Worm (Caenorhabditis elegans) whole organism, L3 larva: Measurements from ENCODE around the gene srh-47.
A peak's percentile ranks its signal among the peaks of the same experiment; 100 is the strongest.

Source experiments
- ZK546.5 ChIP-seq: sonication (generic microtip); optimal IDR thresholded peaks from 2 replicates; lab custom pipeline; 2017; ENCODE audit warnings: missing biosample characterization, missing genetic modification characterization
- ama-1 ChIP-seq: fragments of 150-350 bp; optimal IDR thresholded peaks from 2 replicates; lab custom pipeline; 2018
- ceh-16 ChIP-seq: sonication (generic microtip); optimal IDR thresholded peaks from 2 replicates; lab custom pipeline; 2017; ENCODE audit warnings: missing biosample characterization, missing genetic modification characterization
- ceh-28 ChIP-seq: fragments of 150-350 bp; optimal IDR thresholded peaks from 2 replicates; lab custom pipeline; 2014; ENCODE audit warnings: missing biosample characterization, missing genetic modification reagents, missing genetic modification characterization
- ceh-9 ChIP-seq: sonication (generic microtip); optimal IDR thresholded peaks from 2 replicates; lab custom pipeline; 2018; ENCODE audit warnings: missing biosample characterization, missing genetic modification characterization
- daf-12 ChIP-seq: fragments of 150-350 bp; optimal IDR thresholded peaks from 2 replicates; lab custom pipeline; 2014; ENCODE audit warnings: missing biosample characterization, missing genetic modification reagents, missing genetic modification characterization
- egl-5 ChIP-seq: fragments of 150-350 bp; optimal IDR thresholded peaks from 2 replicates; lab custom pipeline; 2017; ENCODE audit warnings: missing biosample characterization, missing genetic modification reagents, missing genetic modification characterization, inconsistent platforms
- elt-1 ChIP-seq: fragments of 150-350 bp; optimal IDR thresholded peaks from 2 replicates; lab custom pipeline; 2014; ENCODE audit warnings: missing biosample characterization, missing genetic modification characterization
- elt-2 ChIP-seq: sonication (generic microtip); optimal IDR thresholded peaks from 2 replicates; lab custom pipeline; 2016; ENCODE audit warnings: missing genetic modification reagents, mild to moderate bottlenecking, missing genetic modification characterization, missing compliant biosample characterization
- eor-1 ChIP-seq, 2 experiments: fragments of 150-350 bp; optimal IDR thresholded peaks; 2 replicates each; lab custom pipeline; 2014 to 2018; ENCODE audit warnings: missing biosample characterization in 2 of 2, missing genetic modification characterization in 2 of 2
- fkh-10 ChIP-seq: sonication (generic microtip); optimal IDR thresholded peaks from 2 replicates; lab custom pipeline; 2017; ENCODE audit warnings: missing biosample characterization, missing genetic modification reagents, missing genetic modification characterization
- fos-1 ChIP-seq: fragments of 150-350 bp; optimal IDR thresholded peaks from 2 replicates; lab custom pipeline; 2014; ENCODE audit warnings: missing biosample characterization, missing genetic modification characterization
- hmg-11 ChIP-seq: sonication (generic microtip); optimal IDR thresholded peaks from 2 replicates; lab custom pipeline; 2016; ENCODE audit warnings: missing genetic modification characterization, missing compliant biosample characterization
- jun-1 ChIP-seq: fragments of 150-350 bp; optimal IDR thresholded peaks from 2 replicates; lab custom pipeline; 2014; ENCODE audit warnings: missing biosample characterization, missing genetic modification reagents, missing genetic modification characterization
- lin-39 ChIP-seq: fragments of 150-350 bp; optimal IDR thresholded peaks from 2 replicates; lab custom pipeline; 2018; ENCODE audit warnings: missing biosample characterization, missing genetic modification reagents, missing genetic modification characterization
- lsy-12 ChIP-seq: sonication (generic microtip); optimal IDR thresholded peaks from 2 replicates; lab custom pipeline; 2016; ENCODE audit warnings: mild to moderate bottlenecking, missing genetic modification characterization, missing compliant biosample characterization
- mml-1 ChIP-seq: fragments of 150-350 bp; sonication (generic microtip); optimal IDR thresholded peaks from 3 replicates; lab custom pipeline; 2014; ENCODE audit warnings: missing biosample characterization, missing genetic modification characterization
- nhr-12 ChIP-seq: fragments of 150-350 bp; optimal IDR thresholded peaks from 2 replicates; lab custom pipeline; 2014; ENCODE audit warnings: missing biosample characterization, missing genetic modification characterization
- nhr-23 ChIP-seq: fragments of 150-350 bp; optimal IDR thresholded peaks from 2 replicates; lab custom pipeline; 2014; ENCODE audit warnings: missing biosample characterization, missing genetic modification reagents, missing genetic modification characterization
- nhr-25 ChIP-seq: sonication (generic microtip); optimal IDR thresholded peaks from 2 replicates; lab custom pipeline; 2017; ENCODE audit warnings: missing biosample characterization, missing genetic modification characterization
- nhr-43 ChIP-seq: sonication (generic microtip); optimal IDR thresholded peaks from 2 replicates; lab custom pipeline; 2016; ENCODE audit warnings: mild to moderate bottlenecking, missing genetic modification characterization, missing compliant biosample characterization; ENCODE audit not compliant: poor library complexity, severe bottlenecking
- nhr-67 ChIP-seq: fragments of 150-350 bp; optimal IDR thresholded peaks from 2 replicates; lab custom pipeline; 2014; ENCODE audit warnings: missing biosample characterization, missing genetic modification characterization
- nhr-76 ChIP-seq: fragments of 150-350 bp; sonication (generic microtip); optimal IDR thresholded peaks from 5 replicates; lab custom pipeline; 2014; ENCODE audit warnings: missing biosample characterization, missing genetic modification characterization
- pha-4 ChIP-seq: fragments of 150-350 bp; optimal IDR thresholded peaks from 2 replicates; lab custom pipeline; 2014; ENCODE audit warnings: missing biosample characterization, missing genetic modification reagents, missing genetic modification characterization
- pqm-1 ChIP-seq: fragments of 150-350 bp; optimal IDR thresholded peaks from 2 replicates; lab custom pipeline; 2017; ENCODE audit warnings: missing biosample characterization, missing genetic modification characterization, inconsistent platforms
- sea-2 ChIP-seq: fragments of 150-350 bp; sonication (generic microtip); optimal IDR thresholded peaks from 4 replicates; lab custom pipeline; 2014; ENCODE audit warnings: missing biosample characterization, missing genetic modification reagents, missing genetic modification characterization
- skn-1 ChIP-seq: fragments of 150-350 bp; optimal IDR thresholded peaks from 2 replicates; lab custom pipeline; 2014; ENCODE audit warnings: missing biosample characterization, missing genetic modification characterization
- snpc-4 ChIP-seq: fragments of 150-350 bp; optimal IDR thresholded peaks from 2 replicates; lab custom pipeline; 2014; ENCODE audit warnings: missing biosample characterization, missing genetic modification characterization
- tbx-2 ChIP-seq: sonication (generic microtip); optimal IDR thresholded peaks from 2 replicates; lab custom pipeline; 2016; ENCODE audit warnings: mild to moderate bottlenecking, missing genetic modification characterization, missing compliant biosample characterization
- unc-39 ChIP-seq: sonication (generic microtip); optimal IDR thresholded peaks from 4 replicates; lab custom pipeline; 2017; ENCODE audit warnings: missing biosample characterization, missing genetic modification characterization
- unc-62 ChIP-seq: fragments of 150-350 bp; sonication (generic microtip); optimal IDR thresholded peaks from 4 replicates; lab custom pipeline; 2014; ENCODE audit warnings: missing biosample characterization, missing genetic modification reagents, missing genetic modification characterization
- zag-1 ChIP-seq: fragments of 150-350 bp; optimal IDR thresholded peaks from 2 replicates; lab custom pipeline; 2014; ENCODE audit warnings: missing biosample characterization, missing genetic modification characterization
- ztf-4 ChIP-seq: fragments of 150-350 bp; optimal IDR thresholded peaks from 2 replicates; lab custom pipeline; 2014; ENCODE audit warnings: missing biosample characterization, missing genetic modification characterization

Gene srh-47

DNA sequence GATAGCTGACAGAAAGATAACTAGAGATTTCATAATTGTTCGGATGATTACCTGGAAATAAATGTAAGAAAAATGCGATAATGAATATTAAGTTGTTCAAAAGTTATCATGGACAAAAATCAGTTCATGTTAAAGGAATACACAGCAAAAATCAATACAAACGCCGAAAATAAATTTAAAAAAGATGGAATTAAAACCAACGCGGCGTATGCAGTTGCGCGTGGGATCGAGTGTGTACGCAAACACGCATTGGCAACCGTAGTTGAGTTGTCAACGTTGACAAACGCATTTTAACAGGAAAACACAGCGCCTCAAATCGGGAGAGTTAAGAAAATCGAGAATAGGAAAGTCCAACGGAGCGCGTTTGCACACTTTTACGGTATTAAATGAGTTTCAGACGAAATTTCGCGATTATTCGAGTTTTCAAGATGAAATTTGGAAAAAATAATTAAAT is 26.5 kb upstream of the srh-47 start, which contains the start of gene tmed-10 (continued):
- TF ChIP-seq tbx-2 (tag; lab: Kevin White, UChicago): no peak
- no peak for TF ChIP-seq ceh-28 (tag; lab: Kevin White, UChicago)
- no peak for TF ChIP-seq mml-1 (tag; lab: Kevin White, UChicago)
- TF ChIP-seq jun-1 (tag; lab: Kevin White, UChicago): no peak
- TF ChIP-seq fos-1 (tag; lab: Kevin White, UChicago): no peak
- no peak for TF ChIP-seq lsy-12 (tag; lab: Kevin White, UChicago)
- TF ChIP-seq daf-12 (tag; lab: Kevin White, UChicago): no peak
- peak; percentile 69 for TF ChIP-seq snpc-4
- TF ChIP-seq sea-2 (GFP tag; lab: Kevin White, UChicago): no peak
- peak; percentile 3 for TF ChIP-seq egl-5 (tag; lab: Kevin White, UChicago)
- TF ChIP-seq lin-39 (tag; lab: Kevin White, UChicago): peak; percentile 64
- no peak for TF ChIP-seq fkh-10
- no peak for TF ChIP-seq nhr-43

DNA sequence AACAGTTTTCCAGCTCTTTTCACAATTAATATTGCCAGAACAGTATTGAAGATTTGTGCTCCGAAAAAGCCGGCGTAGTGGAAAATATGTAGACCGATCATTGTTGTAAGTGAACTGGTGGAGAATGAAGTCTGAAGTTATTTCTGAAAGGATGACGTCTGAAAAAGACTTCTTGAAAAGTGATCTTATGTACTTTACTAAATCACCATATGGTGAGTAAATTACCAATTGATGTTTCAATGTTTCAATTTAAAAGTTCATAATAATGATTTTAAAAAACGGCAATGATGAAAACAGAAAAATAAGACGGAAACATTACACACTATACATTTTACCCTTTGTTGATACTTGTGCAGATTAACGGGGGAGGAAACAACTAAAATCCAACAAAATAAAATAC is 23.3 kb upstream of the srh-47 start, which contains the start of gene str-141:
Gene str-141 (minus strand): TSS at position 101 of the 400 bp plus-strand sequence.
- TF ChIP-seq elt-1 (tag; lab: Kevin White, UChicago) (no peak), daf-12 (tag; lab: Kevin White, UChicago) (no peak), nhr-25 (tag; lab: Kevin White, UChicago) (no peak), jun-1 (tag; lab: Kevin White, UChicago) (no peak), hmg-11 (tag; lab: Kevin White, UChicago) (no peak), sea-2 (GFP tag; lab: Kevin White, UChicago) (no peak), ceh-28 (tag; lab: Kevin White, UChicago) (no peak), ama-1 (no peak), fkh-10 (no peak), ztf-4 (tag; lab: Kevin White, UChicago) (no peak), nhr-23 (tag; lab: Kevin White, UChicago) (no peak), nhr-67 (tag; lab: Kevin White, UChicago) (no peak), nhr-43 (no peak), ceh-16 (no peak), nhr-12 (no peak), fos-1 (tag; lab: Kevin White, UChicago) (no peak), mml-1 (tag; lab: Kevin White, UChicago) (no peak), unc-62 (GFP tag; lab: Kevin White, UChicago) (no peak), skn-1 (tag; lab: Kevin White, UChicago) (no peak), pha-4 (tag; lab: Kevin White, UChicago) (no peak)

DNA sequence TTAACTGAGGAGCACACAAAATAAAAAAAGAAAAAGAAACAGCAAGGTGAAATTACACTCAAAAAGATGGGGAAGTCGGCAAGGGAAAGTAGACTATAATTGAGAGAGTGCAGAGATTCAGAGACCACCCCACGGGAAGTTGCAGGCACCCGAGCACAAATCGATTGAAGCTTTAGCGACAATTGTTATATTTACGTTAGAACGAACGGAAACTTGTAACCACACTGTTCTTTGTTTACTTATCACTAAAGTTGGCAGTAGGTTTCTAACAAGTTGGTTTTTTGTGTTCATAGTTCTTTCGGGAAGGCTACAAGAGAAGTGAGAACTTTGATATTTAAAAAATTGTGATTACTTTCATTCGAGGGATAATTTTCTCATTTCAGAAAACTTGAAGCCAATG is 21.3 kb upstream of the srh-47 start, which contains the start of gene F47G9.4:
Gene F47G9.4 (minus strand): TSS at position 98 of the 400 bp plus-strand sequence.
- no peak for TF ChIP-seq ztf-4 (tag; lab: Kevin White, UChicago)
- TF ChIP-seq elt-2 (tag; lab: Kevin White, UChicago): peak; percentile 8
- no peak for TF ChIP-seq ZK546.5 (tag; lab: Kevin White, UChicago)
- peak; percentile 94 for TF ChIP-seq pha-4 (tag; lab: Kevin White, UChicago)
- TF ChIP-seq lin-39 (tag; lab: Kevin White, UChicago): no peak
- no peak for TF ChIP-seq sea-2 (GFP tag; lab: Kevin White, UChicago)

DNA sequence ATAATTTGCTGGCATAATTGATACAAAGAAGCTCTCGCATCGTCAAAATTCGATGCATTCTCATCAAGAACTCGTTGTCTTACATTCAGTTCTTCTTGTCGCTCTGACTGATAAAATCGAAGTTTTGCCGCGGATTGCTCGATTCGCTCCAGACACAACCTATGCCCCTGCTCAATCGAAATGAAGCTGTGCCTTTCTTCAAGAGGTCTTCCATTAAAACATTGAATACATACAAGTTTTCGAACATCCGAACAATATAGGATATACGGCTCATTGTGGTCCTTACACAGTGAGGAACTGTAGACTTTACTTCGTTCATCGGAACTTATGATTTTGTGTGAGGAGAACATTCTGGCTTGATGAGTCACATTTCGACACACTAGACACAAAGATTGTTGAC is 20.4 kb upstream of the srh-47 start:
- TF ChIP-seq nhr-67 (tag; lab: Kevin White, UChicago) (no peak), nhr-76 (tag; lab: Kevin White, UChicago) (no peak), unc-39 (tag; lab: Kevin White, UChicago) (no peak)

DNA sequence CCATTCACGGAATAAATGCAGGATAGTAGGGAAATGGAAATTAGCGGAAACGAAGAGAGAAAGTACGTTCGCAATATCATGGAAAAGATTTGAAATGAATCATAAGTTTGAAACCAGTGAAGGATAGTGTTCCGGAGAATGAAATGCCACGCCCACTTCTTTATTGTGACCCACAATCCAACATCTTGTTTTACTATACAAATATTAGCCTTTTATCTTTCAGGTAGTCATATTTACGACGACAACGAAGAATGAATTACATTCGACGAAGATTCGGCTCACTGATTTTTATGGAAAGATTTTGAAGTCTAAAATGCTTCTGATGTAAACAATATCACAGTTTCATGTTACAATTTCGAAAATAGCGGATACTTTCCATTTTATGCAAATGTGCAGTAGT is 16.4 kb upstream of the srh-47 start, which contains the start of gene cutl-18:
Gene cutl-18 (minus strand): TSS at position 101 of the 400 bp plus-strand sequence.
- TF ChIP-seq nhr-23 (tag; lab: Kevin White, UChicago): no peak
- TF ChIP-seq ztf-4 (tag; lab: Kevin White, UChicago): no peak
- no peak for TF ChIP-seq egl-5 (tag; lab: Kevin White, UChicago)
- no peak for TF ChIP-seq ZK546.5 (tag; lab: Kevin White, UChicago)
- no peak for TF ChIP-seq daf-12 (tag; lab: Kevin White, UChicago)
- no peak for TF ChIP-seq eor-1 (tag; optimal IDR thresholded peaks at IDR 0.05; lab: Kevin White, UChicago)
- no peak for TF ChIP-seq unc-62 (GFP tag; lab: Kevin White, UChicago)
- no peak for TF ChIP-seq pqm-1 (tag; lab: Kevin White, UChicago)
- no peak for TF ChIP-seq ceh-9 (tag; lab: Kevin White, UChicago)
- no peak for TF ChIP-seq mml-1 (tag; lab: Kevin White, UChicago)
- TF ChIP-seq zag-1 (tag; lab: Kevin White, UChicago): no peak
- TF ChIP-seq elt-2 (tag; lab: Kevin White, UChicago): no peak
